Fruit fly (Drosophila melanogaster) whole organism, embryonic: ENCODE measurements around the gene CG6470.

Experiments used
- Atf3 ChIP-seq: fragments of 200-800 bp; sonication (Bioruptor generic); optimal IDR thresholded peaks from 3 replicates; lab custom pipeline; 2016; ENCODE audit warnings: missing biosample characterization, missing genetic modification characterization
- B-H1 ChIP-seq: fragments of 200-800 bp; sonication (Bioruptor generic); IDR thresholded peaks from 3 replicates; pipeline ENCODE4 v1.3.6; 2022; ENCODE audit warnings: missing biosample characterization, missing genetic modification characterization
- Blimp-1 ChIP-seq: fragments of 200-800 bp; sonication (Bioruptor generic); optimal IDR thresholded peaks from 3 replicates; lab custom pipeline; 2018; ENCODE audit warnings: missing biosample characterization, missing genetic modification characterization, mild to moderate bottlenecking, moderate library complexity, missing genetic modification reagents
- CG11504 ChIP-seq: fragments of 200-800 bp; sonication (Bioruptor generic); optimal IDR thresholded peaks from 3 replicates; lab custom pipeline; 2019; ENCODE audit warnings: missing biosample characterization, mild to moderate bottlenecking, missing genetic modification characterization, moderate library complexity
- CG12219 ChIP-seq: fragments of 200-800 bp; sonication (Bioruptor generic); optimal IDR thresholded peaks from 3 replicates; lab custom pipeline; 2018; ENCODE audit warnings: missing biosample characterization, mild to moderate bottlenecking, missing genetic modification characterization
- CG12236 ChIP-seq: fragments of 200-800 bp; sonication (Bioruptor generic); optimal IDR thresholded peaks from 2 replicates; lab custom pipeline; 2016; ENCODE audit warnings: missing biosample characterization, missing genetic modification characterization
- CG1233 ChIP-seq: fragments of 200-800 bp; sonication (Bioruptor generic); optimal IDR thresholded peaks from 4 replicates; lab custom pipeline; 2018; ENCODE audit warnings: missing biosample characterization, mild to moderate bottlenecking, missing genetic modification characterization
- CG12942 ChIP-seq: fragments of 200-800 bp; sonication (Bioruptor generic); optimal IDR thresholded peaks from 3 replicates; lab custom pipeline; 2016; ENCODE audit warnings: missing biosample characterization, missing genetic modification characterization
- CG15011 ChIP-seq: fragments of 200-800 bp; sonication (Bioruptor generic); optimal IDR thresholded peaks from 3 replicates; lab custom pipeline; 2018; ENCODE audit warnings: missing biosample characterization, mild to moderate bottlenecking, missing genetic modification characterization
- CG15696 ChIP-seq: fragments of 200-800 bp; sonication (Bioruptor generic); optimal IDR thresholded peaks from 2 replicates; lab custom pipeline; 2019; ENCODE audit warnings: missing biosample characterization, mild to moderate bottlenecking, missing genetic modification characterization, moderate library complexity
- CG1792 ChIP-seq: fragments of 200-800 bp; sonication (Bioruptor generic); optimal IDR thresholded peaks from 2 replicates; lab custom pipeline; 2016; ENCODE audit warnings: missing biosample characterization, missing genetic modification characterization
- CG18764 ChIP-seq: fragments of 200-800 bp; sonication (Bioruptor generic); optimal IDR thresholded peaks from 3 replicates; lab custom pipeline; 2016; ENCODE audit warnings: missing biosample characterization, missing genetic modification characterization
- CG34224 ChIP-seq: fragments of 200-800 bp; sonication (Bioruptor generic); IDR thresholded peaks from 3 replicates; pipeline ENCODE4 v1.3.6; 2022; ENCODE audit warnings: missing biosample characterization, missing genetic modification characterization; ENCODE audit not compliant: partially characterized antibody
- CG4404 ChIP-seq: fragments of 200-800 bp; sonication (Bioruptor generic); IDR thresholded peaks from 2 replicates; pipeline ENCODE4 v1.3.6; 2022; ENCODE audit warnings: missing biosample characterization, missing genetic modification characterization
- CG6813 ChIP-seq: fragments of 200-800 bp; sonication (Bioruptor generic); optimal IDR thresholded peaks from 2 replicates; lab custom pipeline; 2017; ENCODE audit warnings: missing biosample characterization, missing genetic modification characterization, mild to moderate bottlenecking, moderate library complexity, missing genetic modification reagents
- CG7786 ChIP-seq: fragments of 200-800 bp; sonication (Bioruptor generic); optimal IDR thresholded peaks from 2 replicates; lab custom pipeline; 2016; ENCODE audit warnings: missing biosample characterization, missing genetic modification characterization
- CG9727 ChIP-seq: fragments of 200-800 bp; sonication (Bioruptor generic); optimal IDR thresholded peaks from 3 replicates; lab custom pipeline; 2017; ENCODE audit warnings: missing biosample characterization, mild to moderate bottlenecking, missing genetic modification characterization
- Camta ChIP-seq: fragments of 200-800 bp; sonication (Bioruptor generic); optimal IDR thresholded peaks from 2 replicates; lab custom pipeline; 2016; ENCODE audit warnings: missing biosample characterization, missing genetic modification characterization
- CrebB ChIP-seq: fragments of 200-800 bp; sonication (Bioruptor generic); optimal IDR thresholded peaks from 3 replicates; lab custom pipeline; 2018; ENCODE audit warnings: missing biosample characterization, mild to moderate bottlenecking, missing genetic modification characterization
- Drgx ChIP-seq: fragments of 200-800 bp; sonication (Bioruptor generic); IDR thresholded peaks from 2 replicates; pipeline ENCODE4 v1.3.6; 2022; ENCODE audit warnings: missing biosample characterization, missing genetic modification characterization
- HLH3B ChIP-seq: fragments of 200-800 bp; sonication (Bioruptor generic); IDR thresholded peaks from 2 replicates; pipeline ENCODE4 v1.3.6; 2022; ENCODE audit warnings: missing biosample characterization, missing genetic modification characterization
- HLH4C ChIP-seq: fragments of 200-800 bp; sonication (Bioruptor generic); IDR thresholded peaks from 3 replicates; pipeline ENCODE4 v1.3.6; 2022; ENCODE audit warnings: missing biosample characterization, missing genetic modification characterization; ENCODE audit not compliant: partially characterized antibody
- HmgD ChIP-seq: fragments of 200-800 bp; sonication (Bioruptor generic); optimal IDR thresholded peaks from 3 replicates; lab custom pipeline; 2016; ENCODE audit warnings: missing biosample characterization, missing genetic modification characterization
- Hmx ChIP-seq: fragments of 200-800 bp; sonication (Bioruptor generic); optimal IDR thresholded peaks from 2 replicates; lab custom pipeline; 2016; ENCODE audit warnings: missing biosample characterization, missing genetic modification characterization
- Hr78 ChIP-seq, 2 experiments: fragments of 200-800 bp in 1 of 2; fragments of >200 bp in 1 of 2; sonication (Bioruptor generic) in 1 of 2; optimal IDR thresholded peaks; 2 replicates each; lab custom pipeline; 2017 to 2019; ENCODE audit warnings: missing biosample characterization in 2 of 2, missing genetic modification characterization in 2 of 2, mild to moderate bottlenecking in 1 of 2, moderate library complexity in 1 of 2
- Max ChIP-seq: fragments of 200-800 bp; sonication (Bioruptor generic); optimal IDR thresholded peaks from 2 replicates; lab custom pipeline; 2016; ENCODE audit warnings: missing biosample characterization, mild to moderate bottlenecking, missing genetic modification characterization
- Pdp1 ChIP-seq, 2 experiments: fragments of 200-800 bp; sonication (Bioruptor generic); optimal IDR thresholded peaks; 3 replicates each; lab custom pipeline; 2016; ENCODE audit warnings: missing biosample characterization in 2 of 2, missing genetic modification characterization in 2 of 2, mild to moderate bottlenecking in 1 of 2, moderate library complexity in 1 of 2
- Sin3A ChIP-seq: fragments of >200 bp; optimal IDR thresholded peaks from 2 replicates; lab custom pipeline; 2018
- YL-1 ChIP-seq: fragments of 200-800 bp; sonication (Bioruptor generic); optimal IDR thresholded peaks from 3 replicates; lab custom pipeline; 2017; ENCODE audit warnings: missing biosample characterization, mild to moderate bottlenecking, missing genetic modification characterization
- abd-A ChIP-seq: fragments of 200-800 bp; sonication (Bioruptor generic); optimal IDR thresholded peaks from 3 replicates; lab custom pipeline; 2019; ENCODE audit warnings: missing biosample characterization, mild to moderate bottlenecking, missing genetic modification characterization, moderate library complexity
- ac ChIP-seq: fragments of 200-800 bp; sonication (Bioruptor generic); optimal IDR thresholded peaks from 3 replicates; lab custom pipeline; 2017; ENCODE audit warnings: missing biosample characterization, mild to moderate bottlenecking, missing genetic modification characterization
- cato ChIP-seq: fragments of 200-800 bp; sonication (Bioruptor generic); optimal IDR thresholded peaks from 2 replicates; lab custom pipeline; 2016; ENCODE audit warnings: missing biosample characterization, missing genetic modification characterization, borderline replicate concordance
- cg ChIP-seq: fragments of 200-800 bp; sonication (Bioruptor generic); optimal IDR thresholded peaks from 3 replicates; lab custom pipeline; 2019; ENCODE audit warnings: missing biosample characterization, mild to moderate bottlenecking, missing genetic modification characterization, moderate library complexity
- danr ChIP-seq: fragments of 200-800 bp; sonication (Bioruptor generic); IDR thresholded peaks from 2 replicates; pipeline ENCODE4 v1.3.6; 2022; ENCODE audit warnings: missing biosample characterization, missing genetic modification characterization
- ems ChIP-seq: fragments of 200-800 bp; sonication (Bioruptor generic); optimal IDR thresholded peaks from 3 replicates; lab custom pipeline; 2016; ENCODE audit warnings: missing biosample characterization, missing genetic modification characterization
- ftz-f1 ChIP-seq: fragments of 200-800 bp; sonication (Bioruptor generic); optimal IDR thresholded peaks from 2 replicates; lab custom pipeline; 2016; ENCODE audit warnings: missing biosample characterization, missing genetic modification characterization
- ind ChIP-seq: fragments of 200-800 bp; sonication (Bioruptor generic); optimal IDR thresholded peaks from 3 replicates; lab custom pipeline; 2016; ENCODE audit warnings: missing biosample characterization, missing genetic modification characterization
- kah ChIP-seq: fragments of 200-800 bp; sonication (Bioruptor generic); optimal IDR thresholded peaks from 2 replicates; lab custom pipeline; 2018; ENCODE audit warnings: missing biosample characterization, mild to moderate bottlenecking, missing genetic modification characterization
- oc ChIP-seq: fragments of 200-800 bp; sonication (Bioruptor generic); optimal IDR thresholded peaks from 2 replicates; lab custom pipeline; 2018; ENCODE audit warnings: missing biosample characterization, mild to moderate bottlenecking, missing genetic modification characterization, moderate library complexity
- onecut ChIP-seq: fragments of 200-800 bp; sonication (Bioruptor generic); IDR thresholded peaks from 2 replicates; pipeline ENCODE4 v1.3.6; 2022; ENCODE audit warnings: missing biosample characterization, missing genetic modification characterization
- peb ChIP-seq: fragments of 200-800 bp; sonication (Bioruptor generic); IDR thresholded peaks from 2 replicates; pipeline ENCODE4 v1.3.6; 2022; ENCODE audit warnings: missing biosample characterization, missing genetic modification characterization
- pnt ChIP-seq: fragments of 200-800 bp; sonication (Bioruptor generic); optimal IDR thresholded peaks from 3 replicates; lab custom pipeline; 2016; ENCODE audit warnings: missing biosample characterization, missing genetic modification characterization
- pros ChIP-seq: fragments of 200-800 bp; sonication (Bioruptor generic); optimal IDR thresholded peaks from 3 replicates; lab custom pipeline; 2019; ENCODE audit warnings: missing biosample characterization, mild to moderate bottlenecking, missing genetic modification characterization, moderate library complexity
- seq ChIP-seq: fragments of 200-800 bp; sonication (Bioruptor generic); IDR thresholded peaks from 2 replicates; pipeline ENCODE4 v1.3.6; 2022; ENCODE audit warnings: missing biosample characterization, missing genetic modification characterization
- slbo ChIP-seq: fragments of 200-800 bp; sonication (Bioruptor generic); IDR thresholded peaks from 2 replicates; pipeline ENCODE4 v1.3.6; 2022; ENCODE audit warnings: missing biosample characterization, missing genetic modification characterization
- sna ChIP-seq: fragments of 200-800 bp; sonication (Bioruptor generic); IDR thresholded peaks from 2 replicates; pipeline ENCODE4 v1.3.6; 2022; ENCODE audit warnings: missing biosample characterization, missing genetic modification characterization; ENCODE audit not compliant: partially characterized antibody
- sr ChIP-seq: fragments of 200-800 bp; sonication (Bioruptor generic); IDR thresholded peaks from 3 replicates; pipeline ENCODE4 v1.3.6; 2022; ENCODE audit warnings: missing biosample characterization, missing genetic modification characterization
- stc ChIP-seq: fragments of 200-800 bp; sonication (Bioruptor generic); IDR thresholded peaks from 2 replicates; pipeline ENCODE4 v1.3.6; 2022; ENCODE audit warnings: missing biosample characterization, missing genetic modification characterization
- tap ChIP-seq: fragments of 200-800 bp; optimal IDR thresholded peaks from 3 replicates; lab custom pipeline; 2019; ENCODE audit warnings: missing biosample characterization, mild to moderate bottlenecking, missing genetic modification characterization, moderate library complexity
- yki ChIP-seq: fragments of >200 bp; optimal IDR thresholded peaks from 3 replicates; lab custom pipeline; 2018
- zf30C ChIP-seq: fragments of 200-800 bp; sonication (Bioruptor generic); optimal IDR thresholded peaks from 3 replicates; lab custom pipeline; 2018; ENCODE audit warnings: missing biosample characterization, mild to moderate bottlenecking, missing genetic modification characterization

Gene CG6470

DNA sequence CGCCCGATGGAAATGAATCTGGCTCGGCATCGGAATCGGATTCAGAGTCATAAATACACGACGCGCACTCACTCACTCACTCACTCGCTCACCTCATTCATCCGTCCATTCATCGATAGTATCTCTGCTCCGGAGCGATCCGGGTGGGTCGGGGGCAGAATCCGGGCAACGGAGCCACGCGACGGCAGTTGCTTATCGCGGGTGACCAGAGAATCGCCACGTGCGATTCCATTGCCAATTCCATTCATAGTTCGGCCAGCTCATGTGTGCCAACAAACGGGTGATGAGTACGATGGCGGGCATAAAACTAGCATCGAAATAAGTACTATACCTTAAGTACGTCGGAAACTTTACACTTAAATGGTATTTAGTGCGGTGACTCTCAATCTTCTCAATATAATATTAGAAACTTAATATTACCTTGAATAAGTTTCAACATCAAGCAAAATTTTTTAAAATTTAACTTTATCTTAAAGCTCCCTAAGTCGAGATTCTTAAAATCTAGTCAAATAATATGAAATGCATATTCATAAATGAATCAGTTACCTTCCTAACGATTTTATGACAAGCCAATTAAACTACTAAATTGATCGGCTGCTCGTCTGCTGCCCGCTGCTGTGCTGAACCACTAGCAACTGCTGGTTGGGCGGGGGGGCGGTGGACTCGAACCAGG, 10.1 kb upstream of the CG6470 start (continued):
- no peak for TF ChIP-seq Max (GFP tag; lab: Kevin White, UChicago)
- peak; percentile 59 for TF ChIP-seq Blimp-1 (GFP tag; lab: Kevin White, UChicago)
- no peak for TF ChIP-seq CG1792 (GFP tag; lab: Kevin White, UChicago)
- TF ChIP-seq Drgx (GFP tag; lab: Robert Waterston, UW): no peak
- peak; percentile 1 for TF ChIP-seq kah (GFP tag; lab: Kevin White, UChicago)
- 0 out of 2 replicates have a peak, but pooled peaks have one; percentile 20 for TF ChIP-seq onecut (GFP tag; lab: Robert Waterston, UW)
- TF ChIP-seq CG1233 (GFP tag; lab: Kevin White, UChicago): peak; percentile 2
- no peak for TF ChIP-seq sna (GFP tag; lab: Robert Waterston, UW)
- TF ChIP-seq seq: no peak
- no peak for TF ChIP-seq YL-1 (GFP tag; lab: Kevin White, UChicago)
- no peak for TF ChIP-seq abd-A (tag; lab: Kevin White, UChicago)
- TF ChIP-seq tap (tag; lab: Kevin White, UChicago): no peak
- TF ChIP-seq B-H1: no peak
- TF ChIP-seq sr (GFP tag; lab: Robert Waterston, UW): no peak
- TF ChIP-seq CG6813 (GFP tag; lab: Kevin White, UChicago): peak; percentile 2
- TF ChIP-seq Pdp1 (GFP tag; optimal IDR thresholded peaks at IDR 0.05; lab: Kevin White, UChicago): no peak
- TF ChIP-seq slbo: no peak
- no peak for TF ChIP-seq ac (GFP tag; lab: Kevin White, UChicago)
- no peak for TF ChIP-seq ftz-f1 (GFP tag; lab: Kevin White, UChicago)
- TF ChIP-seq CG18764: no peak
- TF ChIP-seq Camta (GFP tag; lab: Kevin White, UChicago): no peak
- TF ChIP-seq CG34224 (GFP tag; lab: Robert Waterston, UW): no peak
- no peak for TF ChIP-seq ems (GFP tag; lab: Kevin White, UChicago)
- peak; percentile 73 for TF ChIP-seq CG9727 (GFP tag; lab: Kevin White, UChicago)
- TF ChIP-seq CG11504 (tag; lab: Kevin White, UChicago): peak; percentile 73
- no peak for TF ChIP-seq pros (GFP tag; lab: Kevin White, UChicago)
- no peak for TF ChIP-seq HLH4C (GFP tag; lab: Robert Waterston, UW)
- no peak for TF ChIP-seq HmgD (GFP tag; lab: Kevin White, UChicago)
- TF ChIP-seq CG12236: no peak
- TF ChIP-seq CG12219 (GFP tag; lab: Kevin White, UChicago): no peak
- TF ChIP-seq Atf3 (GFP tag; lab: Kevin White, UChicago): no peak
- no peak for TF ChIP-seq pnt
- TF ChIP-seq Hr78 (GFP tag; optimal IDR thresholded peaks at IDR 0.05; lab: Kevin White, UChicago): peak in 1 of 2 experiments; percentile 21
- no peak for TF ChIP-seq HLH3B (GFP tag; lab: Robert Waterston, UW)
- TF ChIP-seq CG4404 (GFP tag; lab: Robert Waterston, UW): no peak
- TF ChIP-seq peb (GFP tag; lab: Robert Waterston, UW): no peak
- no peak for TF ChIP-seq Sin3A (lab: Kevin White, UChicago)
- no peak for TF ChIP-seq CG12942 (GFP tag; lab: Kevin White, UChicago)
- TF ChIP-seq cg (GFP tag; lab: Kevin White, UChicago): no peak
- no peak for TF ChIP-seq Hmx (GFP tag; lab: Kevin White, UChicago)
- TF ChIP-seq CG15696 (tag; lab: Kevin White, UChicago): peak; percentile 63
- no peak for TF ChIP-seq stc (GFP tag; lab: Robert Waterston, UW)
- TF ChIP-seq zf30C (GFP tag; lab: Kevin White, UChicago): no peak
- TF ChIP-seq CG15011 (GFP tag; lab: Kevin White, UChicago): peak; percentile 16
- no peak for TF ChIP-seq cato
- TF ChIP-seq CG7786 (GFP tag; lab: Kevin White, UChicago): no peak
- TF ChIP-seq oc (tag; lab: Kevin White, UChicago): no peak
- TF ChIP-seq ind (GFP tag; lab: Kevin White, UChicago): no peak
- TF ChIP-seq CrebB: no peak
- 0 out of 2 replicates have a peak, but pooled peaks have one; percentile 5 for TF ChIP-seq danr
- TF ChIP-seq yki: no peak
